Worm (Caenorhabditis elegans) whole organism, L2 larva: Measurements from ENCODE around the gene ZK1128.1.

Source experiments
- dmd-4 ChIP-seq: sonication (generic microtip); optimal IDR thresholded peaks from 2 replicates; lab custom pipeline; 2017; ENCODE audit warnings: missing biosample characterization, missing genetic modification characterization
- skn-1 ChIP-seq: sonication (generic microtip); optimal IDR thresholded peaks from 2 replicates; lab custom pipeline; 2017; ENCODE audit warnings: missing biosample characterization, missing genetic modification characterization

DNA sequence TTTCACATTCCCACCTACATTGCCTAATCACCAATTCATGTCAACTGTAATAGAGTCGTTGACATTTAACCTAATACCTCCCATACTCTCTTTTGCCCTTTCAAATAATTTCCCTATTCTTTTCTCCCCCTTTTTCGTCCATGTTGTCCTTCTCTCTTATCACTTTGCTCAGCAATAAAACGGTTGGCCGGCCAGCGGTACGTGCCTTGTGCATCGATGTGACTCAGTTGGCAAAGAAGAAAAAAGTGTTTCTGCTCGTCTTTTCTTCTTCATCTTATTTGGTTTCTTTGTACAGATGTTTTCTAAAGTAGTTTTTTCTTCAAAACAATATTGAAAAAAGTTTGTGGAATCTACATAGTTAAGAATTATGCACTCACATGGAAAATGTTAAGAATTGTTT is 20.0 kb upstream of the ZK1128.1 start:
- TF ChIP-seq skn-1 (tag; lab: Kevin White, UChicago), result no peak
- no peak for TF ChIP-seq dmd-4 (tag; lab: Kevin White, UChicago)
